Worm (Caenorhabditis elegans) whole organism, late embryonic: ENCODE measurements around the gene M04D8.7.

ENCODE experiments used
- lin-11 ChIP-seq: fragments of 200-800 bp; sonication (Bioruptor generic); optimal IDR thresholded peaks from 2 replicates; lab custom pipeline; 2018; ENCODE audit warnings: mild to moderate bottlenecking, missing genetic modification characterization, missing compliant biosample characterization
- pqm-1 ChIP-seq: sonication (generic microtip); optimal IDR thresholded peaks from 2 replicates; lab custom pipeline; 2016; ENCODE audit warnings: missing genetic modification characterization, missing compliant biosample characterization
- unc-86 ChIP-seq: sonication (generic microtip); optimal IDR thresholded peaks from 2 replicates; lab custom pipeline; 2016; ENCODE audit warnings: missing genetic modification characterization, missing compliant biosample characterization

ce11 chrIII:9993535-9993934, 43.7 kb upstream of the M04D8.7 start, which contains the start of gene C05B5.4:
- TF ChIP-seq lin-11 (tag; lab: Kevin White, UChicago) (no peak), unc-86 (no peak), pqm-1 (no peak)
